Fruit fly (Drosophila melanogaster) whole organism, embryonic: Measurements from ENCODE around the gene Mtpalpha.

Experiments used
- ATbp ChIP-seq: fragments of 200-800 bp; sonication (Bioruptor generic); optimal IDR thresholded peaks from 2 replicates; lab custom pipeline; 2017; ENCODE audit warnings: missing biosample characterization, mild to moderate bottlenecking, missing genetic modification characterization, missing genetic modification reagents
- Ada2b ChIP-seq: fragments of 200-800 bp; sonication (Bioruptor generic); IDR thresholded peaks from 2 replicates; pipeline ENCODE4 v1.3.6; 2022; ENCODE audit warnings: missing biosample characterization, missing genetic modification characterization
- CG13894 ChIP-seq: fragments of 200-800 bp; sonication (Bioruptor generic); optimal IDR thresholded peaks from 3 replicates; lab custom pipeline; 2018; ENCODE audit warnings: missing biosample characterization, mild to moderate bottlenecking, missing genetic modification characterization, moderate library complexity
- CG14710 ChIP-seq: fragments of 200-800 bp; sonication (Bioruptor generic); optimal IDR thresholded peaks from 3 replicates; lab custom pipeline; 2019; ENCODE audit warnings: missing biosample characterization, mild to moderate bottlenecking, missing genetic modification characterization, moderate library complexity
- CG15269 ChIP-seq: fragments of 200-800 bp; sonication (Bioruptor generic); optimal IDR thresholded peaks from 2 replicates; lab custom pipeline; 2018; ENCODE audit warnings: missing biosample characterization, mild to moderate bottlenecking, missing genetic modification characterization, moderate library complexity
- CG15514 ChIP-seq: fragments of 200-800 bp; sonication (Bioruptor generic); optimal IDR thresholded peaks from 3 replicates; lab custom pipeline; 2017; ENCODE audit warnings: missing biosample characterization, missing genetic modification characterization, mild to moderate bottlenecking, moderate library complexity, missing genetic modification reagents
- CG1647 ChIP-seq: fragments of 200-800 bp; sonication (Bioruptor generic); optimal IDR thresholded peaks from 3 replicates; lab custom pipeline; 2016; ENCODE audit warnings: missing biosample characterization, missing genetic modification characterization
- CG3281 ChIP-seq: fragments of 200-800 bp; sonication (Bioruptor generic); optimal IDR thresholded peaks from 3 replicates; lab custom pipeline; 2017; ENCODE audit warnings: missing biosample characterization, mild to moderate bottlenecking, missing genetic modification characterization
- CG3838 ChIP-seq: fragments of 200-800 bp; sonication (Bioruptor generic); optimal IDR thresholded peaks from 3 replicates; lab custom pipeline; 2016; ENCODE audit warnings: missing biosample characterization, missing genetic modification characterization
- CG4282 ChIP-seq: fragments of 200-800 bp; sonication (Bioruptor generic); optimal IDR thresholded peaks from 2 replicates; lab custom pipeline; 2016; ENCODE audit warnings: missing biosample characterization, missing genetic modification characterization
- CG43689 ChIP-seq: fragments of 200-800 bp; sonication (Bioruptor generic); IDR thresholded peaks from 2 replicates; pipeline ENCODE4 v1.3.6; 2022; ENCODE audit warnings: missing biosample characterization, missing genetic modification characterization
- CG4730 ChIP-seq: fragments of 200-800 bp; sonication (Bioruptor generic); IDR thresholded peaks from 2 replicates; pipeline ENCODE4 v1.3.6; 2022; ENCODE audit warnings: missing biosample characterization, missing genetic modification characterization
- CG5180 ChIP-seq: fragments of 200-800 bp; sonication (Bioruptor generic); optimal IDR thresholded peaks from 3 replicates; lab custom pipeline; 2017; ENCODE audit warnings: missing biosample characterization, missing genetic modification characterization, mild to moderate bottlenecking, moderate library complexity, missing genetic modification reagents
- CG6683 ChIP-seq: fragments of 200-800 bp; sonication (Bioruptor generic); optimal IDR thresholded peaks from 2 replicates; lab custom pipeline; 2017; ENCODE audit warnings: missing biosample characterization, mild to moderate bottlenecking, missing genetic modification characterization, missing genetic modification reagents
- CG6689 ChIP-seq: fragments of 200-800 bp; sonication (Bioruptor generic); IDR thresholded peaks from 2 replicates; pipeline ENCODE4 v1.3.6; 2022; ENCODE audit warnings: missing biosample characterization, missing genetic modification characterization
- CG7839 ChIP-seq: fragments of 200-800 bp; sonication (Bioruptor generic); optimal IDR thresholded peaks from 3 replicates; lab custom pipeline; 2018; ENCODE audit warnings: missing biosample characterization, mild to moderate bottlenecking, missing genetic modification characterization, moderate library complexity
- CG8290 ChIP-seq, 3 experiments: fragments of 200-800 bp; sonication (Bioruptor generic); optimal IDR thresholded peaks; 2 replicates each; lab custom pipeline; 2016 to 2019; ENCODE audit warnings: missing biosample characterization in 3 of 3, missing genetic modification characterization in 3 of 3, mild to moderate bottlenecking in 2 of 3, moderate library complexity in 1 of 3
- CG9437 ChIP-seq: fragments of 200-800 bp; sonication (Bioruptor generic); optimal IDR thresholded peaks from 2 replicates; lab custom pipeline; 2018; ENCODE audit warnings: missing biosample characterization, mild to moderate bottlenecking, missing genetic modification characterization
- Dbx ChIP-seq: fragments of 200-800 bp; sonication (Bioruptor generic); IDR thresholded peaks from 3 replicates; pipeline ENCODE4 v1.3.6; 2022; ENCODE audit warnings: missing biosample characterization, missing genetic modification characterization
- Drgx ChIP-seq: fragments of 200-800 bp; sonication (Bioruptor generic); IDR thresholded peaks from 2 replicates; pipeline ENCODE4 v1.3.6; 2022; ENCODE audit warnings: missing biosample characterization, missing genetic modification characterization
- Fer1 ChIP-seq: fragments of 200-800 bp; sonication (Bioruptor generic); optimal IDR thresholded peaks from 2 replicates; lab custom pipeline; 2017; ENCODE audit warnings: missing biosample characterization, mild to moderate bottlenecking, missing genetic modification characterization
- Mad ChIP-seq: fragments of 200-800 bp; sonication (Bioruptor generic); optimal IDR thresholded peaks from 2 replicates; lab custom pipeline; 2016; ENCODE audit warnings: missing biosample characterization, missing genetic modification characterization
- Mes4 ChIP-seq: fragments of 200-800 bp; sonication (Bioruptor generic); optimal IDR thresholded peaks from 2 replicates; lab custom pipeline; 2016; ENCODE audit warnings: missing biosample characterization, missing genetic modification characterization
- Ravus ChIP-seq: fragments of 200-800 bp; sonication (Bioruptor generic); IDR thresholded peaks from 2 replicates; pipeline ENCODE4 v1.3.6; 2022; ENCODE audit warnings: missing biosample characterization, missing genetic modification characterization
- Trl ChIP-seq, 3 experiments: fragments of >200 bp in 2 of 3; fragments of 200-800 bp in 1 of 3; sonication (Bioruptor generic) in 1 of 3; optimal IDR thresholded peaks; 2 replicates in 1 of 3; 3 replicates in 2 of 3; lab custom pipeline; 2016 to 2017; ENCODE audit warnings: missing biosample characterization in 1 of 3, missing genetic modification characterization in 1 of 3
- Xrp1 ChIP-seq: fragments of 200-800 bp; sonication (Bioruptor generic); IDR thresholded peaks from 2 replicates; pipeline ENCODE4 v1.3.6; 2022; ENCODE audit warnings: missing biosample characterization, missing genetic modification characterization
- ac ChIP-seq: fragments of 200-800 bp; sonication (Bioruptor generic); optimal IDR thresholded peaks from 3 replicates; lab custom pipeline; 2017; ENCODE audit warnings: missing biosample characterization, mild to moderate bottlenecking, missing genetic modification characterization
- ara ChIP-seq: fragments of 200-800 bp; sonication (Bioruptor generic); IDR thresholded peaks from 2 replicates; pipeline ENCODE4 v1.3.6; 2022; ENCODE audit warnings: missing biosample characterization, missing genetic modification characterization
- ase ChIP-seq: fragments of 200-800 bp; sonication (Bioruptor generic); IDR thresholded peaks from 3 replicates; pipeline ENCODE4 v1.3.6; 2022; ENCODE audit warnings: missing biosample characterization, missing genetic modification characterization
- bowl ChIP-seq: fragments of 200-800 bp; sonication (Bioruptor generic); IDR thresholded peaks from 2 replicates; pipeline ENCODE4 v1.3.6; 2022; ENCODE audit warnings: missing biosample characterization, missing genetic modification characterization
- cato ChIP-seq: fragments of 200-800 bp; sonication (Bioruptor generic); optimal IDR thresholded peaks from 2 replicates; lab custom pipeline; 2016; ENCODE audit warnings: missing biosample characterization, missing genetic modification characterization, borderline replicate concordance
- caup ChIP-seq: fragments of 200-800 bp; sonication (Bioruptor generic); optimal IDR thresholded peaks from 3 replicates; lab custom pipeline; 2017; ENCODE audit warnings: missing biosample characterization, mild to moderate bottlenecking, missing genetic modification characterization, moderate library complexity; ENCODE audit not compliant: severe bottlenecking
- chn ChIP-seq: fragments of 200-800 bp; sonication (Bioruptor generic); optimal IDR thresholded peaks from 2 replicates; lab custom pipeline; 2016; ENCODE audit warnings: missing biosample characterization, missing genetic modification characterization
- croc ChIP-seq: fragments of 200-800 bp; sonication (Bioruptor generic); conservative IDR thresholded peaks from 3 replicates; pipeline ENCODE4 v1.3.6; 2022; ENCODE audit warnings: missing biosample characterization, missing genetic modification characterization
- dati ChIP-seq: fragments of 200-800 bp; sonication (Bioruptor generic); IDR thresholded peaks from 2 replicates; pipeline ENCODE4 v1.3.6; 2022; ENCODE audit warnings: missing biosample characterization, missing genetic modification characterization
- dmrt99B ChIP-seq: fragments of 200-800 bp; sonication (Bioruptor generic); optimal IDR thresholded peaks from 2 replicates; lab custom pipeline; 2018; ENCODE audit warnings: missing biosample characterization, mild to moderate bottlenecking, missing genetic modification characterization, moderate library complexity
- grau ChIP-seq: fragments of 200-800 bp; optimal IDR thresholded peaks from 3 replicates; lab custom pipeline; 2019; ENCODE audit warnings: missing biosample characterization, mild to moderate bottlenecking, missing genetic modification characterization, moderate library complexity
- gro ChIP-seq: fragments of 200-800 bp; sonication (Bioruptor generic); optimal IDR thresholded peaks from 2 replicates; lab custom pipeline; 2016; ENCODE audit warnings: missing biosample characterization, missing genetic modification characterization
- insv ChIP-seq, 2 experiments: fragments of 200-800 bp; sonication (Bioruptor generic); optimal IDR thresholded peaks; 3 replicates each; lab custom pipeline; 2016 to 2018; ENCODE audit warnings: missing biosample characterization in 2 of 2, missing genetic modification characterization in 2 of 2
- kni ChIP-seq: fragments of 200-800 bp; sonication (Bioruptor generic); optimal IDR thresholded peaks from 3 replicates; lab custom pipeline; 2017; ENCODE audit warnings: mild to moderate bottlenecking, missing biosample characterization, missing genetic modification reagents, missing genetic modification characterization
- onecut ChIP-seq: fragments of 200-800 bp; sonication (Bioruptor generic); IDR thresholded peaks from 2 replicates; pipeline ENCODE4 v1.3.6; 2022; ENCODE audit warnings: missing biosample characterization, missing genetic modification characterization
- pros ChIP-seq: fragments of 200-800 bp; sonication (Bioruptor generic); optimal IDR thresholded peaks from 3 replicates; lab custom pipeline; 2019; ENCODE audit warnings: missing biosample characterization, mild to moderate bottlenecking, missing genetic modification characterization, moderate library complexity
- run ChIP-seq: fragments of 200-800 bp; sonication (Bioruptor generic); optimal IDR thresholded peaks from 3 replicates; lab custom pipeline; 2018; ENCODE audit warnings: missing biosample characterization, mild to moderate bottlenecking, missing genetic modification characterization
- salm ChIP-seq: fragments of 200-800 bp; sonication (Bioruptor generic); optimal IDR thresholded peaks from 2 replicates; lab custom pipeline; 2018; ENCODE audit warnings: missing biosample characterization, mild to moderate bottlenecking, missing genetic modification characterization
- slbo ChIP-seq: fragments of 200-800 bp; sonication (Bioruptor generic); IDR thresholded peaks from 2 replicates; pipeline ENCODE4 v1.3.6; 2022; ENCODE audit warnings: missing biosample characterization, missing genetic modification characterization
- slou ChIP-seq: fragments of 200-800 bp; sonication (Bioruptor generic); optimal IDR thresholded peaks from 3 replicates; lab custom pipeline; 2016; ENCODE audit warnings: missing biosample characterization, missing genetic modification characterization
- tap ChIP-seq: fragments of 200-800 bp; optimal IDR thresholded peaks from 3 replicates; lab custom pipeline; 2019; ENCODE audit warnings: missing biosample characterization, mild to moderate bottlenecking, missing genetic modification characterization, moderate library complexity
- toy ChIP-seq: fragments of 200-800 bp; sonication (Bioruptor generic); IDR thresholded peaks from 2 replicates; pipeline ENCODE4 v1.3.6; 2022; ENCODE audit warnings: missing biosample characterization, missing genetic modification characterization
- unpg ChIP-seq: fragments of 200-800 bp; sonication (Bioruptor generic); optimal IDR thresholded peaks from 3 replicates; lab custom pipeline; 2018; ENCODE audit warnings: missing biosample characterization, mild to moderate bottlenecking, missing genetic modification characterization, moderate library complexity

Mtpalpha gene

dm6 chr2L:9570673-9571193, 5.8 kb downstream of the Mtpalpha start (continued):
- TF ChIP-seq ara (GFP tag; lab: Robert Waterston, UW), result 0 out of 2 replicates have a peak, but pooled peaks have one; percentile 35
- peak; percentile 12 for TF ChIP-seq Mad
- TF ChIP-seq dmrt99B, result peak; percentile 37
- TF ChIP-seq pros (GFP tag; lab: Kevin White, UChicago), result no peak
- no peak for TF ChIP-seq toy (GFP tag; lab: Robert Waterston, UW)
- no peak for TF ChIP-seq run (tag; lab: Kevin White, UChicago)
- TF ChIP-seq Mes4 (GFP tag; lab: Kevin White, UChicago), result peak; percentile 17
- TF ChIP-seq ATbp, result peak; percentile 73
- no peak; the same call in 1 of the 2 replicates for TF ChIP-seq onecut
- TF ChIP-seq caup (GFP tag; lab: Kevin White, UChicago), result peak; percentile 27
- TF ChIP-seq CG4730 (GFP tag; lab: Robert Waterston, UW), result no peak
- TF ChIP-seq chn (GFP tag; lab: Kevin White, UChicago), result no peak
- peak; percentile 50 for TF ChIP-seq kni (GFP tag; lab: Kevin White, UChicago)
- TF ChIP-seq Dbx, result 0 out of 3 replicates have a peak, but pooled peaks have one; percentile 15
- TF ChIP-seq CG6689 (GFP tag; lab: Robert Waterston, UW), result no peak
- no peak for TF ChIP-seq CG43689 (GFP tag; lab: Robert Waterston, UW)
- TF ChIP-seq Xrp1 (GFP tag; lab: Robert Waterston, UW), result 0 out of 2 replicates have a peak, but pooled peaks have one; percentile 41
- no peak for TF ChIP-seq insv (GFP tag; optimal IDR thresholded peaks at IDR 0.05; lab: Kevin White, UChicago)
- TF ChIP-seq CG5180 (GFP tag; lab: Kevin White, UChicago), result peak; percentile 73
- peak; percentile 35 for TF ChIP-seq CG15269 (tag; lab: Kevin White, UChicago)
- no peak for TF ChIP-seq dati (GFP tag; lab: Robert Waterston, UW)
- no peak for TF ChIP-seq Ravus
- TF ChIP-seq CG4282 (GFP tag; lab: Kevin White, UChicago), result no peak
- TF ChIP-seq CG3281 (GFP tag; lab: Kevin White, UChicago), result peak; percentile 29
- no peak for TF ChIP-seq CG7839 (tag; lab: Kevin White, UChicago)
- TF ChIP-seq CG13894, result no peak
- no peak for TF ChIP-seq CG6683 (GFP tag; lab: Kevin White, UChicago)
- 0 out of 2 replicates have a peak, but pooled peaks have one; percentile 18 for TF ChIP-seq bowl (GFP tag; lab: Robert Waterston, UW)
- TF ChIP-seq CG15514 (GFP tag; lab: Kevin White, UChicago), result peak; percentile 6
- no peak for TF ChIP-seq CG14710 (tag; lab: Kevin White, UChicago)
- no peak for TF ChIP-seq Drgx (GFP tag; lab: Robert Waterston, UW)
- TF ChIP-seq unpg, result peak; percentile 46
- TF ChIP-seq tap (tag; lab: Kevin White, UChicago), result no peak
- no peak for TF ChIP-seq CG8290 (GFP tag; optimal IDR thresholded peaks at IDR 0.05; lab: Kevin White, UChicago)
- peak in 1 of 2 experiments; percentile 76 for TF ChIP-seq CG8290 (tag; optimal IDR thresholded peaks at IDR 0.05; lab: Kevin White, UChicago)
- TF ChIP-seq Fer1 (GFP tag; lab: Kevin White, UChicago), result peak; percentile 28
- no peak for TF ChIP-seq Ada2b (GFP tag; lab: Robert Waterston, UW)
- TF ChIP-seq gro (GFP tag; lab: Kevin White, UChicago), result no peak
- no peak for TF ChIP-seq ac (GFP tag; lab: Kevin White, UChicago)
- TF ChIP-seq croc (GFP tag; lab: Robert Waterston, UW), result no peak
- TF ChIP-seq cato (GFP tag; lab: Kevin White, UChicago), result no peak
- no peak for TF ChIP-seq slou (GFP tag; lab: Kevin White, UChicago)
- TF ChIP-seq slbo (GFP tag; lab: Robert Waterston, UW), result no peak
- TF ChIP-seq grau (tag; lab: Kevin White, UChicago), result no peak
- TF ChIP-seq CG9437, result no peak
- TF ChIP-seq CG1647 (GFP tag; lab: Kevin White, UChicago), result peak; percentile 20
- TF ChIP-seq ase (GFP tag; lab: Robert Waterston, UW), result no peak
- TF ChIP-seq Trl (optimal IDR thresholded peaks at IDR 0.05; lab: Kevin White, UChicago), result peak in 1 of 2 experiments; percentile 7
- TF ChIP-seq Trl (GFP tag; optimal IDR thresholded peaks at IDR 0.05; lab: Kevin White, UChicago), result no peak
- peak; percentile 53 for TF ChIP-seq salm (tag; lab: Kevin White, UChicago)
- TF ChIP-seq CG3838 (GFP tag; lab: Kevin White, UChicago), result peak; percentile 98
